Worm (Caenorhabditis elegans) whole organism, L4/young adult: ENCODE results near the gene B0303.4.

ENCODE experiments used
- W03F9.2 ChIP-seq: fragments of 150-350 bp; optimal IDR thresholded peaks from 2 replicates; lab custom pipeline; 2014; ENCODE audit warnings: missing biosample characterization, missing genetic modification characterization
- dao-5 ChIP-seq: sonication (generic microtip); optimal IDR thresholded peaks from 2 replicates; lab custom pipeline; 2016; ENCODE audit warnings: missing genotype, missing genetic modification characterization, moderate library complexity, missing compliant biosample characterization
- him-1 ChIP-seq: sonication (generic microtip); optimal IDR thresholded peaks from 2 replicates; lab custom pipeline; 2016; ENCODE audit warnings: missing genotype, missing genetic modification reagents, missing genetic modification characterization, missing compliant biosample characterization

DNA sequence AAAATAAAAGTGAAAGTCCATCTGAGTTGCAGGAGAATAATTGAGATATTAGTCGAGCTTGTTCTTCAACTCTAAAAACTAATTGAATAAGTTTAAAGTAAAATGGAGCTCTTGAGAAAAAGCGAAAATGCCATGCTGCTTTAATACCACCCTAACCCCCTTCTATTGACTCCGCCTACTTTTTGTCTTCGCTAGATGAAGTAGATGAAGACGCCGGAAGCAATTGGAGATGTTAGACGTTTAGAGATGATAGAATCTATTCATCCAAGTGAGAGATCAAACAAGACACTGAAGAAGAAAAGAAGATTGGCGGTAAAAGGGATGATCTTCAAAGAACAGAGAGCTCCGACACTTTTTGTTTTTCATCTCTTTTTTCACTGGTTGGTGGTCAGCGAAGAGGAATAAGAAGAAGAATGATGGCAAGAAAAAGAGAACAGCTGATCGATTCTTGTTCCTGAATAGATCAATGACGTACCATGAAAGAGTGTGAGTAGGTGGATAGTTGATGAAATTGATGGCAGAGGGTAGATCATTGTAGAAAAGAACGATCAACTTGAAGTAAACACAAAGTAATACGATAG is 35.2 kb upstream of the B0303.4 start:
- TF ChIP-seq W03F9.2 (no peak), dao-5 (tag; lab: Kevin White, UChicago) (no peak), him-1 (tag; lab: Kevin White, UChicago) (no peak)
